Worm (Caenorhabditis elegans) whole organism, midembryonic: ENCODE data around the gene cpar-1.
A peak's percentile ranks its signal among the peaks of the same experiment; 100 is the strongest.

Experiments used
- T22C8.4 ChIP-seq: fragments of 200-800 bp; sonication (Bioruptor generic); IDR thresholded peaks from 2 replicates; pipeline ENCODE4 v1.3.6; 2022; ENCODE audit warnings: missing genetic modification characterization, missing compliant biosample characterization
- flt-1 ChIP-seq: fragments of 200-800 bp; sonication (Bioruptor generic); IDR thresholded peaks from 2 replicates; pipeline ENCODE4 v1.3.6; 2022; ENCODE audit warnings: missing genetic modification characterization, missing compliant biosample characterization
- med-1 ChIP-seq: sonication (generic microtip); optimal IDR thresholded peaks from 2 replicates; lab custom pipeline; 2017; ENCODE audit warnings: missing genetic modification characterization, mild to moderate bottlenecking, missing compliant biosample characterization, antibody characterized with exemption, missing genetic modification reagents; ENCODE audit not compliant: insufficient read depth
- ref-1 ChIP-seq: fragments of 200-800 bp; sonication (Bioruptor generic); conservative IDR thresholded peaks from 2 replicates; pipeline ENCODE4 v1.3.6; 2022; ENCODE audit warnings: missing genetic modification reagents, missing genetic modification characterization, missing compliant biosample characterization
- tab-1 ChIP-seq: fragments of 200-800 bp; sonication (Bioruptor generic); IDR thresholded peaks from 2 replicates; pipeline ENCODE4 v1.3.6; 2022; ENCODE audit warnings: missing genetic modification characterization, missing compliant biosample characterization
- ztf-29 ChIP-seq: fragments of 200-800 bp; sonication (Bioruptor generic); IDR thresholded peaks from 2 replicates; pipeline ENCODE4 v1.3.6; 2022; ENCODE audit warnings: missing genetic modification reagents, missing genetic modification characterization, missing compliant biosample characterization

DNA sequence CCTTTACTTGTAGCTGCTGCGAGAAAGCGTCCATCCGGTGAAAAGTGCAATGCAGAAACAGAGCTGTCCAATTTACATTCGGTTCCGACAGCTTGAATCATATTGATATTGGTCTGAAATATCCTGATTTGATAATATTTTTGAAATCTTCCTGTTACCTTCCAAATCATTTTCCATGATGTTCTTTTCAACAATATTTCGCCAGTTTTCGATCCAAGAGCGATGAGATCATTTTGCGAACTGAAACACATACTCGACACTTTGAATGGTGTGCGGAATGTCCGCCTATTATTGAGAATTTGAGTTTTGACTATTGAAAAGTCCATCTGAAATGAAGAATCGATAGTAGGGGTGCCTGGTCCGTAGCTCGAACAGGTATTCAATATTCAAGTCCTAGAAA, 7.3 kb downstream of the cpar-1 start, which contains the start of gene emb-30:
- TF ChIP-seq med-1 (no peak), T22C8.4 (GFP tag; lab: Robert Waterston, UW) (no peak), ztf-29 (no peak), ref-1 (GFP tag; lab: Robert Waterston, UW) (no peak), tab-1 (GFP tag; lab: Robert Waterston, UW) (no peak), flt-1 (0 out of 2 replicates have a peak, but pooled peaks have one; percentile 13)
